Fruit fly (Drosophila melanogaster) whole organism, wandering third instar larva: ENCODE measurements around the gene CG7275.

Experiments used
- CG9705 ChIP-seq: fragments of 200-800 bp; sonication (Bioruptor generic); optimal IDR thresholded peaks from 2 replicates; lab custom pipeline; 2018; ENCODE audit warnings: missing biosample characterization, mild to moderate bottlenecking, missing genetic modification characterization
- Hr83 ChIP-seq: fragments of 200-300 bp; sonication (Bioruptor generic); optimal IDR thresholded peaks from 2 replicates; lab custom pipeline; 2016; ENCODE audit warnings: missing biosample characterization, mild to moderate bottlenecking, missing genetic modification characterization, moderate library complexity; ENCODE audit not compliant: poor library complexity, severe bottlenecking
- OdsH ChIP-seq: fragments of 200-800 bp; sonication (Bioruptor generic); optimal IDR thresholded peaks from 2 replicates; lab custom pipeline; 2016; ENCODE audit warnings: missing biosample characterization, mild to moderate bottlenecking, missing genetic modification characterization
- Sp1 ChIP-seq: fragments of 200-800 bp; sonication (Bioruptor generic); optimal IDR thresholded peaks from 3 replicates; lab custom pipeline; 2019; ENCODE audit warnings: missing biosample characterization, mild to moderate bottlenecking, missing genetic modification characterization, moderate library complexity
- dmrt93B ChIP-seq: fragments of 200-800 bp; sonication (Bioruptor generic); optimal IDR thresholded peaks from 2 replicates; lab custom pipeline; 2018; ENCODE audit warnings: missing biosample characterization, mild to moderate bottlenecking, missing genetic modification characterization
- foxo ChIP-seq, 2 experiments: fragments of 200-800 bp; sonication (Bioruptor generic); optimal IDR thresholded peaks; 2 replicates in 1 of 2; 3 replicates in 1 of 2; lab custom pipeline; 2016 to 2017; ENCODE audit warnings: missing biosample characterization in 2 of 2, missing genetic modification characterization in 2 of 2
- psq ChIP-seq: fragments of 200-800 bp; sonication (Bioruptor generic); optimal IDR thresholded peaks from 3 replicates; lab custom pipeline; 2017; ENCODE audit warnings: missing biosample characterization, mild to moderate bottlenecking, missing genetic modification characterization, moderate library complexity
- rgr ChIP-seq: fragments of 200-800 bp; sonication (Bioruptor generic); optimal IDR thresholded peaks from 3 replicates; lab custom pipeline; 2016; ENCODE audit warnings: missing biosample characterization, mild to moderate bottlenecking, missing genetic modification characterization
- tai ChIP-seq: sonication (Bioruptor generic); optimal IDR thresholded peaks from 2 replicates; lab custom pipeline; 2016; ENCODE audit warnings: missing biosample characterization, missing genetic modification characterization
- usp ChIP-seq: fragments of >200 bp; optimal IDR thresholded peaks from 2 replicates; lab custom pipeline; 2017; ENCODE audit warnings: missing biosample characterization, missing genetic modification characterization

- TF ChIP-seq usp (no peak), dmrt93B (GFP tag; lab: Kevin White, UChicago) (peak; percentile 67), foxo (GFP tag; optimal IDR thresholded peaks at IDR 0.05; lab: Kevin White, UChicago) (peak in 1 of 2 experiments; percentile 53), Sp1 (GFP tag; lab: Kevin White, UChicago) (peak; percentile 26), OdsH (GFP tag; lab: Kevin White, UChicago) (no peak), CG9705 (GFP tag; lab: Kevin White, UChicago) (no peak), Hr83 (peak; percentile 28), rgr (GFP tag; lab: Kevin White, UChicago) (peak; percentile 23), psq (GFP tag; lab: Kevin White, UChicago) (peak; percentile 21), tai (peak; percentile 42)
Observed at dm6 chr3L:15532368-15533030, 33.7 kb downstream of the CG7275 start.
